Fruit fly (Drosophila melanogaster) S2 (cell line): Measurements from ENCODE around the gene Peritrophin-15b.

ENCODE experiments used
- CG8478 ChIP-seq: fragments of >200 bp; optimal IDR thresholded peaks from 2 replicates; lab custom pipeline; 2018
- CTCF ChIP-seq, 2 experiments: fragments of >200 bp; optimal IDR thresholded peaks; 2 replicates each; lab custom pipeline; 2018

Peritrophin-15b gene

DNA sequence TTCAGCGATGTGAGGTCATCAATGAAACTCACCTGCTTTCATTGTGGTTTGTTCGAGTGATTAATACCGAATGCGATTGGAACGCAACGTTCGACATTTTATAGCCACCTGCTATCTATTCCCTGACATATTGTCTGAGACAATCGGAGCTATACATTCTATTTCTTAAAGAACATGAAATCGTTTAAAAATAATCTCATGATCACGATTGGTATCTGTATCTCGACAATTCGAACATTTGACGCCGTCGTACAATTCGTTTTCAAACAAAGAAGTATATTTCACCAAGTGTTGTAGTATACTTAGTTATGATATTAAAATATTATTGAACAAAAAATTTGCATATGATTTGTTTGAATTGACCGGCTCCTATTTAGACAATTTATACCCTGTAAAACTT lies at the start of gene Peritrophin-15b:
Peritrophin-15b (minus strand) TSS at position 101 of the 400 bp plus-strand sequence.
- TF ChIP-seq CTCF (optimal IDR thresholded peaks at IDR 0.05; lab: Kevin White, UChicago) (no peak), CG8478 (lab: Kevin White, UChicago) (no peak)

DNA sequence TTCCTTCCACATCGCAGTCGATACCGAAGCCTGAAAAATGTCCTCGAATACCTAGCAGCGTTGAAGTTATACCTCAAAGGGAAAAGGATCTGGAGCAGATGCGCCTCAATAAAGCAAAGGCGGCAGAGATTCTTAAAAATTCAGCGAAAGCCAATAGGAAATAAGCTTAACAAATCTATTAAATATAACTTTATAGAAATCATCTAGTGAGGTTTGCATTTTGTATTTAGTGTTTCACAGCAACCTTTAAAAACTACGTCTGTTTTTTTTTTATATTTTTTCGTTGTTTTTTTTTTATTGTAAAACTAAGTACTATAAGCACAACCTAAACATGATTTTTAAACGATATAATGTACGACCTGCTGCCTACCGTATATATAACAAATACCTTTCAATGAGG lies 47.4 kb upstream of the Peritrophin-15b start, which contains the start of gene CG31897:
CG31897 (plus strand) TSS at position 301 of the 400 bp plus-strand sequence.
- no peak for TF ChIP-seq CTCF (optimal IDR thresholded peaks at IDR 0.05; lab: Kevin White, UChicago)
- no peak for TF ChIP-seq CG8478 (lab: Kevin White, UChicago)

- TF ChIP-seq CG8478 (lab: Kevin White, UChicago) (no peak), CTCF (optimal IDR thresholded peaks at IDR 0.05; lab: Kevin White, UChicago) (no peak)
Observed at dm6 chr2L:8438052-8438451, 43.3 kb upstream of the Peritrophin-15b start, which contains the start of gene mus201. Gene mus201 (plus strand): TSS chr2L:8438169.

- TF ChIP-seq CG8478 (lab: Kevin White, UChicago) (no peak), CTCF (optimal IDR thresholded peaks at IDR 0.05; lab: Kevin White, UChicago) (no peak)
Observed at dm6 chr2L:8437176-8437575, 42.4 kb upstream of the Peritrophin-15b start, which contains the start of the genes D12 and Chrac-14. Gene D12 (minus strand): TSS chr2L:8437365. Gene Chrac-14 (plus strand): TSS chr2L:8437405.

DNA sequence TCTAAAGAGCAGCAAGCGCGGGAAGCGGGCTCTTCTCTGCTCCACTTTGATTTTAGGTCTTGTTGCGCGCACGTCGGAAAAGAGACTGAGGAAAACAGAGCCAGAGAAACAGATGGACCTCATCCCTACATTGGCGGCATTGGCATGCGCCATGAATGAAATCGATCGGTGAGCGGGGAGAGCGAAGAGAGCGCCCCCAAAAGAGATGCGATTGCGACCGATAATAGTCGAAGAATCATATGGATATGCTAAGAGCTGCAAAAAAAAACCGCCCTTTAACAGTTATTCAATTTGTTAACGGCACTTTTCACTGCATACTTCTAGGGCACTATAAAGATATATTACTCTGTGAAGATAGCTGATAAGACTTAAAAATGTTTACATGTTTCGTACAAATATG lies 38.8 kb upstream of the Peritrophin-15b start, which contains the start of gene grk:
grk (minus strand) TSS at position 87 of the 400 bp plus-strand sequence.
- TF ChIP-seq CG8478 (lab: Kevin White, UChicago) (no peak), CTCF (optimal IDR thresholded peaks at IDR 0.05; lab: Kevin White, UChicago) (no peak)

dm6 chr2L:8432130-8432529 lies 37.4 kb upstream of the Peritrophin-15b start:
- TF ChIP-seq CG8478 (lab: Kevin White, UChicago) (no peak), CTCF (optimal IDR thresholded peaks at IDR 0.05; lab: Kevin White, UChicago) (no peak)

DNA sequence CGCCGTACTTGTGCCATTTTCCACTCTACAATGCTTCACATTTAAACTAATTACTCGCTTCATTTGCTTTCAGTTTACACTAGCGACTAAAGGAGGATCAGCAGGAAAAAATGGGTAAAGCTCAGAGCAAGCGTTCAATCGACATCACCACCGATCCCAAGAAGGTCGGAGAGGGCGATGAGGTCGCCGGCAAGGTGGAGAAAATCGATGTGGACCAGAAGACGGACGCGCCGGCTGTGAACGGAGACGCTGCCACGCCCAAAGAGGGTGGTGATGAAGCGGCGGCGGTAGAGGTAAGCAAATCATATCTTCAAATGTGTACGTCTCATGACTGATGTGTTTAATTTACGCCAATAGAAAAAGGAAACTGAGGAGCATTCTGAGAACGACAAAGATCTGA lies 32.1 kb upstream of the Peritrophin-15b start:
- TF ChIP-seq CG8478 (lab: Kevin White, UChicago): no peak
- no peak for TF ChIP-seq CTCF (optimal IDR thresholded peaks at IDR 0.05; lab: Kevin White, UChicago)

- TF ChIP-seq CG8478 (lab: Kevin White, UChicago) (no peak), CTCF (optimal IDR thresholded peaks at IDR 0.05; lab: Kevin White, UChicago) (no peak)
Observed at dm6 chr2L:8425962-8426759, 31.4 kb upstream of the Peritrophin-15b start.

- no peak for TF ChIP-seq CTCF (optimal IDR thresholded peaks at IDR 0.05; lab: Kevin White, UChicago)
- no peak for TF ChIP-seq CG8478 (lab: Kevin White, UChicago)
Observed at dm6 chr2L:8425212-8425611, 30.5 kb upstream of the Peritrophin-15b start.

DNA sequence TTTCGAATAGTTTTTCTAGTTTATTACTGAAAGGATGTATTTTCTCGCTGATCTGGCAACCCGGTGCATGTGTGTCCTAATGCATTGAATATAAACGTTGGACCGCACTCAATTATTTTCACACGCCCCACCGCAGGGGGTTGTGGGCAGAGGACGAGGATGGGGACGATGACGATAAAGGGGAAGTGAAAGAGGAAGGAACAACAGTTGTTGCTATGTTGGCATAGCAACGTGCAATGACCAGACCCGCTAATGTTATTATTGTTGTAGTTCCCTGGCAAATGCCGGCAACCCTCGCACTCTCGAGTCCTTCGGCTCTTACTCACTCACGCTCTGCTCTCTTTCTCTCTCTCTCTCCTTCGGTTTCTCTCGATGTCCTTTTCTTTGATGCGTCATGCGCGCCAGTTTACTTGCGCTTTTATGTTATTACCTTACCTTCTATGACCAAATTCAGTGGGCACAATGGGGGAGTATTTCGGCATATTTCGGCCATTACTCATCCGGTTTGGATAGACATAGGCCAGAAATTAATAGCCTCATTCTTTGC lies 30.0 kb upstream of the Peritrophin-15b start:
- TF ChIP-seq CG8478 (lab: Kevin White, UChicago): no peak
- TF ChIP-seq CTCF (optimal IDR thresholded peaks at IDR 0.05; lab: Kevin White, UChicago): no peak

- TF ChIP-seq CG8478 (lab: Kevin White, UChicago) (no peak), CTCF (optimal IDR thresholded peaks at IDR 0.05; lab: Kevin White, UChicago) (no peak)
Observed at dm6 chr2L:8424090-8424470, 29.3 kb upstream of the Peritrophin-15b start.

- TF ChIP-seq CTCF (optimal IDR thresholded peaks at IDR 0.05; lab: Kevin White, UChicago) (no peak), CG8478 (lab: Kevin White, UChicago) (no peak)
Observed at dm6 chr2L:8423460-8424089, 28.8 kb upstream of the Peritrophin-15b start.

dm6 chr2L:8423047-8423446 lies 28.3 kb upstream of the Peritrophin-15b start:
- no peak for TF ChIP-seq CG8478 (lab: Kevin White, UChicago)
- TF ChIP-seq CTCF (optimal IDR thresholded peaks at IDR 0.05; lab: Kevin White, UChicago): no peak

DNA sequence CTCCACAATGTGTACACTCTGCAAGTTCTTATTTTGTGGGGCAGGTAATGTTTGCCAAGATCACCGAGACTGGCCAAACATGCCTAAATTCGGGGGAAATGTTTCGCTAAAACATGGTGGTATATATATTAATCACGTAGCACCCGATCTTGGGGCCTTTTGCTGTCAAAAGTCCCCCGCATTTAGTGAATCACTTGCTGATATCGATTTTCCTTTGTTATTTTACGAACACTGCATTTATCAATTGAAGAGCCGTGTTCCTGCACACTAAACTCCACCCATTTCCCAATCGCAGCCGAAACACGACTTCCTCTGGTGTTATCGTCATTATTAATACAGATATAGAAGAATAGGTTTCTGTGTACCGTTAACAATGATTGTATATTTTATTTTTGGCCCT lies 27.0 kb upstream of the Peritrophin-15b start:
- TF ChIP-seq CTCF (optimal IDR thresholded peaks at IDR 0.05; lab: Kevin White, UChicago) (no peak), CG8478 (lab: Kevin White, UChicago) (no peak)
